Worm (Caenorhabditis elegans): ENCODE data around the gene B0034.2.

ce11 chrII:5956583-5956982 is 12.4 kb upstream of the B0034.2 start, which contains the start of gene casy-1:
- TF ChIP-seq him-1 (tag; optimal IDR thresholded peaks at IDR 0.05) (no peak), dao-5 (tag; optimal IDR thresholded peaks at IDR 0.05) (no peak), W03F9.2 (tag; optimal IDR thresholded peaks at IDR 0.05) (no peak)

Measured in whole organism, L4/young adult.